Fruit fly (Drosophila melanogaster): ENCODE data around the gene ND-B14.5A.

Gene ND-B14.5A

dm6 chrX:2123013-2123964 lies 49.0 kb upstream of the ND-B14.5A start, which contains the start of gene ph-d (continued):
- TF ChIP-seq gcm (GFP tag; optimal IDR thresholded peaks at IDR 0.05) (peak; percentile 2), B-H2 (GFP tag; optimal IDR thresholded peaks at IDR 0.05) (peak; percentile 27), bsh (GFP tag; optimal IDR thresholded peaks at IDR 0.05) (peak; percentile 55 to 71), Hr3 (GFP tag; optimal IDR thresholded peaks at IDR 0.05) (no peak), fu2 (GFP tag; optimal IDR thresholded peaks at IDR 0.05) (no peak), Ptx1 (GFP tag; IDR thresholded peaks at IDR 0.05) (peak; percentile 59), kay (GFP tag; optimal IDR thresholded peaks at IDR 0.05) (no peak), Dad (GFP tag; optimal IDR thresholded peaks at IDR 0.05) (no peak), CG16815 (GFP tag; optimal IDR thresholded peaks at IDR 0.05) (peak; percentile 31), CG7928 (GFP tag; optimal IDR thresholded peaks at IDR 0.05) (no peak), CG12769 (tag; optimal IDR thresholded peaks at IDR 0.05) (peak; percentile 98), otp (GFP tag; IDR thresholded peaks at IDR 0.05) (no peak), slp2 (GFP tag; optimal IDR thresholded peaks at IDR 0.05) (no peak), knrl (GFP tag; IDR thresholded peaks at IDR 0.05; ENCODE audit: partially characterized antibody) (0 out of 3 replicates have a peak, but pooled peaks have one; percentile 24), kni (GFP tag; optimal IDR thresholded peaks at IDR 0.05) (peak; percentile 99), Xrp1 (GFP tag; IDR thresholded peaks at IDR 0.05) (peak; percentile 54; the same call in 1 of the 2 replicates), CG8924 (tag; optimal IDR thresholded peaks at IDR 0.05) (peak; percentile 59), tll (GFP tag; optimal IDR thresholded peaks at IDR 0.05) (no peak), CG5180 (GFP tag; optimal IDR thresholded peaks at IDR 0.05) (peak; percentile 45), amos (GFP tag; IDR thresholded peaks at IDR 0.05; ENCODE audit: partially characterized antibody) (no peak), toy (GFP tag; IDR thresholded peaks at IDR 0.05) (no peak), ERR (GFP tag; optimal IDR thresholded peaks at IDR 0.05) (no peak), CG31224 (GFP tag; IDR thresholded peaks at IDR 0.05) (peak; percentile 19; the same call in 1 of the 2 replicates), CG12744 (GFP tag; optimal IDR thresholded peaks at IDR 0.05) (no peak), CG6654 (GFP tag; optimal IDR thresholded peaks at IDR 0.05) (no peak), CG16813 (GFP tag; IDR thresholded peaks at IDR 0.05; ENCODE audit: partially characterized antibody) (peak; percentile 34; the same call in 1 of the 3 replicates), chinmo (GFP tag; IDR thresholded peaks at IDR 0.05; ENCODE audit: partially characterized antibody) (peak; percentile 95; the same call in 3 of the 4 replicates), Sox102F (GFP tag; optimal IDR thresholded peaks at IDR 0.05) (peak; percentile 61), CG14050 (GFP tag; IDR thresholded peaks at IDR 0.05) (no peak), MBD-R2 (GFP tag; IDR thresholded peaks at IDR 0.05) (peak; percentile 18; the same call in 1 of the 2 replicates), Atf6 (GFP tag; IDR thresholded peaks at IDR 0.05) (peak; percentile 43), CG8359 (GFP tag; optimal IDR thresholded peaks at IDR 0.05; ENCODE audit: borderline replicate concordance) (peak; percentile 18), mld (GFP tag; IDR thresholded peaks at IDR 0.05; ENCODE audit: partially characterized antibody) (no peak; the same call in 2 of the 3 replicates), inv (GFP tag; IDR thresholded peaks at IDR 0.05; ENCODE audit: partially characterized antibody) (no peak; the same call in 1 of the 2 replicates), dysf (GFP tag; IDR thresholded peaks at IDR 0.05) (peak; percentile 54; the same call in 2 of the 3 replicates), zfh2 (GFP tag; optimal IDR thresholded peaks at IDR 0.05) (no peak), gt (GFP tag; IDR thresholded peaks at IDR 0.05) (no peak), jing (GFP tag; optimal IDR thresholded peaks at IDR 0.05) (no peak), mirr (GFP tag; optimal IDR thresholded peaks at IDR 0.05) (peak; percentile 76), chn (GFP tag; optimal IDR thresholded peaks at IDR 0.05) (no peak), CG10321 (GFP tag; IDR thresholded peaks at IDR 0.05) (peak; percentile 98), CG7963 (GFP tag; IDR thresholded peaks at IDR 0.05; ENCODE audit: partially characterized antibody) (0 out of 3 replicates have a peak, but pooled peaks have one; percentile 25), CG4282 (GFP tag; optimal IDR thresholded peaks at IDR 0.05) (no peak), chm (GFP tag; IDR thresholded peaks at IDR 0.05) (peak; percentile 25), Stat92E (GFP tag; optimal IDR thresholded peaks at IDR 0.05) (peak in 1 of 3 experiments; percentile 62), B-H1 (GFP tag; IDR thresholded peaks at IDR 0.05) (peak; percentile 10; the same call in 1 of the 3 replicates)
